Worm (Caenorhabditis elegans) whole organism, L4 larva: ENCODE data around the gene C04E7.5.

Experiments used
- lin-15B ChIP-seq: fragments of 150-350 bp; sonication (generic microtip); optimal IDR thresholded peaks from 3 replicates; lab custom pipeline; 2014; ENCODE audit warnings: missing biosample characterization, missing genetic modification characterization
- lsy-2 ChIP-seq, 2 experiments: fragments of 150-350 bp in 1 of 2; sonication (generic microtip) in 1 of 2; optimal IDR thresholded peaks; 2 replicates each; lab custom pipeline; 2014 to 2017; ENCODE audit warnings: missing biosample characterization in 2 of 2, missing genetic modification characterization in 2 of 2
- nhr-28 ChIP-seq: fragments of 150-350 bp; optimal IDR thresholded peaks from 2 replicates; lab custom pipeline; 2014; ENCODE audit warnings: missing biosample characterization, missing genetic modification characterization
- snpc-4 ChIP-seq: fragments of 150-350 bp; optimal IDR thresholded peaks from 2 replicates; lab custom pipeline; 2014; ENCODE audit warnings: missing biosample characterization, missing genetic modification characterization
- unc-39 ChIP-seq: sonication (generic microtip); optimal IDR thresholded peaks from 2 replicates; lab custom pipeline; 2017; ENCODE audit warnings: missing biosample characterization, missing genetic modification characterization

ce11 chrX:394709-395108 lies 34.1 kb downstream of the C04E7.5 start, which contains the start of gene R04A9.7:
- TF ChIP-seq nhr-28 (no peak), lin-15B (tag; lab: Kevin White, UChicago) (no peak), unc-39 (tag; lab: Kevin White, UChicago) (no peak), lsy-2 (tag; optimal IDR thresholded peaks at IDR 0.05; lab: Kevin White, UChicago) (no peak), snpc-4 (tag; lab: Kevin White, UChicago) (no peak)
